Fruit fly (Drosophila melanogaster): Measurements from ENCODE around the gene Ctr1A.
A peak's percentile ranks its signal among the peaks of the same experiment; 100 is the strongest.

The Ctr1A gene

DNA sequence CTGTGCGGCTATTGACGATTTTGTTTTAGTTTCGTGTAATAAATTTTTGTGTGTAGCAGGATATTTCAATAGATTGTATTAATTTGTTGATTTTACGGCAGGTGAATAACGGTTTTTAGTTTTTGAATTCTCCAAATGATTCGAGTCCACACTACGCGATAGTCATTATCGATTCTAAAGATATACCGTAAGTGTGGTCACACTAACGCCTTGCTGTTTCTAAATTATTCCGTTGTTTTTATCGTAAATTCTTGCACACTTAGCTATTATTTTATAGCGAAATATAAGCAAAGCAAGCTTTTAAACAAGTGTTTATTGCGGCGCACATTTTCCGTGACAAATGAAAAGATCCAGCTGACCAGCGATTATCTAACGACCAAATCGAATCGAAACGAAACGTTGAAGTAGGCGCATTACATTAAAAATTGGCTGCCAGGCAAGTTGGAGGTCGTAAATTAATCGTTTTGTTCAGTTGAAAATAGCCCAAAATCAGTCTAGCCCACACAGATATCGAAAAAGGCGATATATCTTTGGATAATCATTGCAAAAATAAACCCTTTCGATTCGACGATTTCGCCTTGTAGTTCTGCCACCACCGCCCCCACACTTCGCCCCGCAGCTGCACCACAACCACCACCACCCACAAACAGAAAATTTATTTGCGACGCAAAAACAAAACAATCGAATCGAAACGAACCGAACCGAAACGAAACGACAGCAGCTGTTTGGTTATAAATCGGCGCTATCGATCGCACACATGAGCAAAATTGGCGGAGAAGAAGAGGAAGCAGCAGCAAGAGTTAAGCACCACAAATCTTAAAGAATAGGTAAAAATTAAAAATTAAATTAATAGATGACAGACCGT is 22.4 kb downstream of the Ctr1A start, which contains the start of gene Pink1:
Gene Pink1 (plus strand): TSS at position 164 of the 865 bp plus-strand sequence.
- TF ChIP-seq woc (GFP tag; optimal IDR thresholded peaks at IDR 0.05) (no peak), Dfd (GFP tag; optimal IDR thresholded peaks at IDR 0.05) (no peak), Mio (GFP tag; optimal IDR thresholded peaks at IDR 0.05) (no peak), ey (GFP tag; optimal IDR thresholded peaks at IDR 0.05) (no peak), Rel (GFP tag; optimal IDR thresholded peaks at IDR 0.05) (no peak), Rel (tag; optimal IDR thresholded peaks at IDR 0.05) (peak; percentile 19), dl (GFP tag; optimal IDR thresholded peaks at IDR 0.05; ENCODE audit: insufficient read depth in 1 of 2, partially characterized antibody in 2 of 2) (no peak), Sp1 (GFP tag; optimal IDR thresholded peaks at IDR 0.05) (peak; percentile 4), Myc (optimal IDR thresholded peaks at IDR 0.05) (peak; percentile 17), Vsx2 (GFP tag; optimal IDR thresholded peaks at IDR 0.05; ENCODE audit: partially characterized antibody) (no peak), HLH106 (tag; optimal IDR thresholded peaks at IDR 0.05) (no peak), OdsH (GFP tag; optimal IDR thresholded peaks at IDR 0.05) (no peak), brk (GFP tag; optimal IDR thresholded peaks at IDR 0.05) (no peak), CrebA (GFP tag; optimal IDR thresholded peaks at IDR 0.05; ENCODE audit: borderline replicate concordance) (no peak), Jra (GFP tag; optimal IDR thresholded peaks at IDR 0.05) (no peak), usp (GFP tag; optimal IDR thresholded peaks at IDR 0.05) (no peak), Abd-B (GFP tag; optimal IDR thresholded peaks at IDR 0.05) (no peak), sage (GFP tag; optimal IDR thresholded peaks at IDR 0.05) (no peak), br (GFP tag; optimal IDR thresholded peaks at IDR 0.05) (no peak), dsf (GFP tag; optimal IDR thresholded peaks at IDR 0.05; ENCODE audit: borderline replicate concordance) (no peak), jim (GFP tag; optimal IDR thresholded peaks at IDR 0.05) (no peak), Dif (GFP tag; optimal IDR thresholded peaks at IDR 0.05; ENCODE audit: partially characterized antibody) (no peak), CG9705 (GFP tag; optimal IDR thresholded peaks at IDR 0.05) (no peak), CG32264 (GFP tag; optimal IDR thresholded peaks at IDR 0.05) (no peak)

dm6 chrX:6687267-6687666 is 25.8 kb downstream of the Ctr1A start, which contains the start of gene CG44303:
Gene CG44303, minus strand, starts transcription at chrX:6687420.
- TF ChIP-seq OdsH (GFP tag; optimal IDR thresholded peaks at IDR 0.05) (no peak), GATAd (GFP tag; optimal IDR thresholded peaks at IDR 0.05) (no peak), sage (GFP tag; optimal IDR thresholded peaks at IDR 0.05) (no peak), usp (GFP tag; optimal IDR thresholded peaks at IDR 0.05) (no peak), Myc (optimal IDR thresholded peaks at IDR 0.05) (no peak), CG32264 (GFP tag; optimal IDR thresholded peaks at IDR 0.05) (no peak), Jra (GFP tag; optimal IDR thresholded peaks at IDR 0.05) (no peak)

- TF ChIP-seq Sp1 (GFP tag; optimal IDR thresholded peaks at IDR 0.05) (no peak), Myc (optimal IDR thresholded peaks at IDR 0.05) (peak; percentile 44)
Measured at dm6 chrX:6688620-6689400, 27.4 kb downstream of the Ctr1A start, which contains the start of gene CG3184. Gene CG3184, minus strand, starts transcription at chrX:6688774.

DNA sequence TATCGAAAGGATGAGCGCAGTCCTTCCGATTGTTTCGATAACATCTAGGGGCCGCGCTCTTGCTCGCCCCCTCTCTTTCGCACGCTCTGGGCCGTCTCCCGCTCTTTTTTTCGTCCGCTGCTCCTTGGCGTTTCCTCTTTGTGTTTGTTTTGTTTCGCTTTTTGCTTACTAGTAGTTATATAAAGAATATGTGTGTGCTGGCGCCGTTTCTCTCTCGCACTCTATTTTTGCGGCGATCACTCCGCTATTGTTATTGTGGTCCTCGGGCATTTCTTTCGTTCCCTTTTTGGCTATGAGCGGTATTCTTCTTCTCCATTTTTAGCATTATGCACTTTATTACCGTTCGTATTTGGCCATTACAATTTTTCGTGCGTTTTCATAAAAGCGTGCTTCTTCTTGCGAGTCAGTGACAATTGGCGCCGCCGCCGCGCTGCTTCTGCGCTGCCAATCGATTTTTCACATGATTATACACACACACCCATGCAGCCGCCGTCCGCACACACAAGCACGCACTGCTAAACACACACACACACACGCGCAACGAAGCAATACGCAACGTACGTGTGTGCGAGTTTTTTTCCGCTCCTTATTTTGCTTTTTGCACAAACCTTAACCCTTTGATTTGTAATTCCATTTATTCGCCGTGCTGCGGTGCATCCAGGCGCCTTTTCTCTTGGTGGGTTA is 32.8 kb downstream of the Ctr1A start:
- TF ChIP-seq psq (GFP tag; optimal IDR thresholded peaks at IDR 0.05) (peak; percentile 79), lola (GFP tag; optimal IDR thresholded peaks at IDR 0.05) (no peak), Hr78 (GFP tag; optimal IDR thresholded peaks at IDR 0.05) (peak; percentile 8), brk (GFP tag; optimal IDR thresholded peaks at IDR 0.05) (no peak), h (GFP tag; optimal IDR thresholded peaks at IDR 0.05) (no peak), sage (GFP tag; optimal IDR thresholded peaks at IDR 0.05) (no peak), sv (GFP tag; optimal IDR thresholded peaks at IDR 0.05) (no peak), OdsH (GFP tag; optimal IDR thresholded peaks at IDR 0.05) (no peak), CrebA (GFP tag; optimal IDR thresholded peaks at IDR 0.05; ENCODE audit: borderline replicate concordance) (no peak), dl (GFP tag; optimal IDR thresholded peaks at IDR 0.05; ENCODE audit: insufficient read depth in 1 of 2, partially characterized antibody in 2 of 2) (no peak), Dif (GFP tag; optimal IDR thresholded peaks at IDR 0.05; ENCODE audit: partially characterized antibody) (peak; percentile 26), dmrt93B (GFP tag; optimal IDR thresholded peaks at IDR 0.05) (no peak), HLH106 (tag; optimal IDR thresholded peaks at IDR 0.05) (no peak), Sp1 (GFP tag; optimal IDR thresholded peaks at IDR 0.05) (no peak), Dfd (GFP tag; optimal IDR thresholded peaks at IDR 0.05) (no peak), usp (GFP tag; optimal IDR thresholded peaks at IDR 0.05) (no peak), dsf (GFP tag; optimal IDR thresholded peaks at IDR 0.05; ENCODE audit: borderline replicate concordance) (no peak), fru (GFP tag; optimal IDR thresholded peaks at IDR 0.05) (no peak), GATAd (GFP tag; optimal IDR thresholded peaks at IDR 0.05) (no peak), Abd-B (GFP tag; optimal IDR thresholded peaks at IDR 0.05) (peak; percentile 41), foxo (GFP tag; optimal IDR thresholded peaks at IDR 0.05) (no peak), woc (GFP tag; optimal IDR thresholded peaks at IDR 0.05) (no peak), rgr (GFP tag; optimal IDR thresholded peaks at IDR 0.05) (no peak), CG9705 (GFP tag; optimal IDR thresholded peaks at IDR 0.05) (no peak)
